Fruit fly (Drosophila melanogaster) whole organism, embryonic: Measurements from ENCODE around the gene Mrp5.

ENCODE experiments used
- ATbp ChIP-seq: fragments of 200-800 bp; sonication (Bioruptor generic); optimal IDR thresholded peaks from 2 replicates; lab custom pipeline; 2017; ENCODE audit warnings: missing biosample characterization, mild to moderate bottlenecking, missing genetic modification characterization, missing genetic modification reagents
- CG1024 ChIP-seq: fragments of 200-800 bp; sonication (Bioruptor generic); IDR thresholded peaks from 2 replicates; pipeline ENCODE4 v1.3.6; 2022; ENCODE audit warnings: missing biosample characterization, missing genetic modification characterization
- CG10959 ChIP-seq: fragments of 200-800 bp; sonication (Bioruptor generic); IDR thresholded peaks from 2 replicates; pipeline ENCODE4 v1.3.6; 2022; ENCODE audit warnings: missing biosample characterization, missing genetic modification characterization
- CG11085 ChIP-seq: fragments of 200-800 bp; sonication (Bioruptor generic); IDR thresholded peaks from 2 replicates; pipeline ENCODE4 v1.3.6; 2022; ENCODE audit warnings: missing biosample characterization, missing genetic modification characterization
- CG11456 ChIP-seq: fragments of 200-800 bp; sonication (Bioruptor generic); IDR thresholded peaks from 3 replicates; pipeline ENCODE4 v1.3.6; 2022; ENCODE audit warnings: missing biosample characterization, missing genetic modification characterization
- CG13296 ChIP-seq: fragments of 200-800 bp; sonication (Bioruptor generic); optimal IDR thresholded peaks from 3 replicates; lab custom pipeline; 2018; ENCODE audit warnings: missing biosample characterization, mild to moderate bottlenecking, missing genetic modification characterization
- CG13424 ChIP-seq: fragments of 200-800 bp; sonication (Bioruptor generic); optimal IDR thresholded peaks from 2 replicates; lab custom pipeline; 2019; ENCODE audit warnings: missing biosample characterization, mild to moderate bottlenecking, missing genetic modification characterization, moderate library complexity
- CG14710 ChIP-seq: fragments of 200-800 bp; sonication (Bioruptor generic); optimal IDR thresholded peaks from 3 replicates; lab custom pipeline; 2019; ENCODE audit warnings: missing biosample characterization, mild to moderate bottlenecking, missing genetic modification characterization, moderate library complexity
- CG16779 ChIP-seq: fragments of 200-800 bp; sonication (Bioruptor generic); IDR thresholded peaks from 2 replicates; pipeline ENCODE4 v1.3.6; 2022; ENCODE audit warnings: missing biosample characterization, missing genetic modification characterization
- CG34422 ChIP-seq: fragments of 200-800 bp; sonication (Bioruptor generic); IDR thresholded peaks from 3 replicates; pipeline ENCODE4 v1.3.6; 2022; ENCODE audit warnings: missing biosample characterization, missing genetic modification characterization
- CG4707 ChIP-seq: fragments of 200-800 bp; sonication (Bioruptor generic); optimal IDR thresholded peaks from 2 replicates; lab custom pipeline; 2018; ENCODE audit warnings: missing biosample characterization, mild to moderate bottlenecking, missing genetic modification characterization, moderate library complexity
- CG4854 ChIP-seq: fragments of 200-800 bp; sonication (Bioruptor generic); optimal IDR thresholded peaks from 2 replicates; lab custom pipeline; 2016; ENCODE audit warnings: missing biosample characterization, missing genetic modification characterization, inconsistent platforms
- CG6272 ChIP-seq: fragments of 200-800 bp; sonication (Bioruptor generic); IDR thresholded peaks from 2 replicates; pipeline ENCODE4 v1.3.6; 2022; ENCODE audit warnings: missing biosample characterization, missing genetic modification characterization
- CG7271 ChIP-seq: fragments of 200-800 bp; sonication (Bioruptor generic); optimal IDR thresholded peaks from 2 replicates; lab custom pipeline; 2018; ENCODE audit warnings: missing biosample characterization, mild to moderate bottlenecking, missing genetic modification characterization, moderate library complexity
- CG7963 ChIP-seq: fragments of 200-800 bp; sonication (Bioruptor generic); IDR thresholded peaks from 3 replicates; pipeline ENCODE4 v1.3.6; 2022; ENCODE audit warnings: missing biosample characterization, missing genetic modification characterization; ENCODE audit not compliant: partially characterized antibody
- CG8089 ChIP-seq: fragments of 200-800 bp; sonication (Bioruptor generic); optimal IDR thresholded peaks from 3 replicates; lab custom pipeline; 2016; ENCODE audit warnings: missing biosample characterization, missing genetic modification characterization
- CG8290 ChIP-seq, 3 experiments: fragments of 200-800 bp; sonication (Bioruptor generic); optimal IDR thresholded peaks; 2 replicates each; lab custom pipeline; 2016 to 2019; ENCODE audit warnings: missing biosample characterization in 3 of 3, missing genetic modification characterization in 3 of 3, mild to moderate bottlenecking in 2 of 3, moderate library complexity in 1 of 3
- CG8478 ChIP-seq: fragments of >200 bp; optimal IDR thresholded peaks from 2 replicates; lab custom pipeline; 2018
- CG8765 ChIP-seq: fragments of 200-800 bp; sonication (Bioruptor generic); IDR thresholded peaks from 2 replicates; pipeline ENCODE4 v1.3.6; 2022; ENCODE audit warnings: missing biosample characterization, missing genetic modification characterization
- CG9609 ChIP-seq: fragments of 200-800 bp; sonication (Bioruptor generic); optimal IDR thresholded peaks from 3 replicates; lab custom pipeline; 2016; ENCODE audit warnings: missing biosample characterization, missing genetic modification characterization
- CG9817 ChIP-seq: fragments of 200-800 bp; sonication (Bioruptor generic); optimal IDR thresholded peaks from 2 replicates; lab custom pipeline; 2018; ENCODE audit warnings: missing biosample characterization, mild to moderate bottlenecking, missing genetic modification characterization, moderate library complexity
- Camta ChIP-seq: fragments of 200-800 bp; sonication (Bioruptor generic); optimal IDR thresholded peaks from 2 replicates; lab custom pipeline; 2016; ENCODE audit warnings: missing biosample characterization, missing genetic modification characterization
- Dip3 ChIP-seq: fragments of 200-800 bp; sonication (Bioruptor generic); optimal IDR thresholded peaks from 3 replicates; lab custom pipeline; 2016; ENCODE audit warnings: missing biosample characterization, missing genetic modification characterization
- Elba2 ChIP-seq: fragments of 200-800 bp; sonication (Bioruptor generic); optimal IDR thresholded peaks from 3 replicates; lab custom pipeline; 2016; ENCODE audit warnings: missing biosample characterization, missing genetic modification characterization
- Fer2 ChIP-seq: fragments of 200-800 bp; sonication (Bioruptor generic); optimal IDR thresholded peaks from 2 replicates; lab custom pipeline; 2018; ENCODE audit warnings: missing biosample characterization, mild to moderate bottlenecking, missing genetic modification characterization, moderate library complexity
- HLH3B ChIP-seq: fragments of 200-800 bp; sonication (Bioruptor generic); IDR thresholded peaks from 2 replicates; pipeline ENCODE4 v1.3.6; 2022; ENCODE audit warnings: missing biosample characterization, missing genetic modification characterization
- Lhr ChIP-seq: fragments of 200-800 bp; sonication (Bioruptor generic); optimal IDR thresholded peaks from 3 replicates; lab custom pipeline; 2017; ENCODE audit warnings: mild to moderate bottlenecking, missing biosample characterization, missing genetic modification reagents, missing genetic modification characterization
- Lim3 ChIP-seq: fragments of 200-800 bp; sonication (Bioruptor generic); IDR thresholded peaks from 2 replicates; pipeline ENCODE4 v1.3.6; 2022; ENCODE audit warnings: missing biosample characterization, missing genetic modification characterization
- TFAM ChIP-seq: fragments of 200-800 bp; sonication (Bioruptor generic); optimal IDR thresholded peaks from 2 replicates; lab custom pipeline; 2017; ENCODE audit warnings: missing biosample characterization, missing genetic modification characterization, inconsistent platforms
- Xrp1 ChIP-seq: fragments of 200-800 bp; sonication (Bioruptor generic); IDR thresholded peaks from 2 replicates; pipeline ENCODE4 v1.3.6; 2022; ENCODE audit warnings: missing biosample characterization, missing genetic modification characterization
- ap ChIP-seq: fragments of 200-800 bp; sonication (Bioruptor generic); IDR thresholded peaks from 2 replicates; pipeline ENCODE4 v1.3.6; 2022; ENCODE audit warnings: missing biosample characterization, missing genetic modification characterization
- ash1 ChIP-seq: fragments of 200-800 bp; sonication (Bioruptor generic); optimal IDR thresholded peaks from 2 replicates; lab custom pipeline; 2018; ENCODE audit warnings: missing biosample characterization, mild to moderate bottlenecking, missing genetic modification characterization
- ato ChIP-seq: fragments of 200-800 bp; sonication (Bioruptor generic); IDR thresholded peaks from 2 replicates; pipeline ENCODE4 v1.3.6; 2022; ENCODE audit warnings: missing biosample characterization, missing genetic modification characterization; ENCODE audit not compliant: partially characterized antibody
- cato ChIP-seq: fragments of 200-800 bp; sonication (Bioruptor generic); optimal IDR thresholded peaks from 2 replicates; lab custom pipeline; 2016; ENCODE audit warnings: missing biosample characterization, missing genetic modification characterization, borderline replicate concordance
- chm ChIP-seq: fragments of 200-800 bp; sonication (Bioruptor generic); IDR thresholded peaks from 2 replicates; pipeline ENCODE4 v1.3.6; 2022; ENCODE audit warnings: missing biosample characterization, missing genetic modification characterization
- ems ChIP-seq: fragments of 200-800 bp; sonication (Bioruptor generic); optimal IDR thresholded peaks from 3 replicates; lab custom pipeline; 2016; ENCODE audit warnings: missing biosample characterization, missing genetic modification characterization
- fd64A ChIP-seq: fragments of 200-800 bp; sonication (Bioruptor generic); optimal IDR thresholded peaks from 3 replicates; lab custom pipeline; 2018; ENCODE audit warnings: missing biosample characterization, mild to moderate bottlenecking, missing genetic modification characterization
- fu2 ChIP-seq: fragments of 200-800 bp; sonication (Bioruptor generic); optimal IDR thresholded peaks from 2 replicates; lab custom pipeline; 2016; ENCODE audit warnings: missing biosample characterization, missing genetic modification characterization
- hb ChIP-seq: fragments of 200-800 bp; sonication (Bioruptor generic); IDR thresholded peaks from 3 replicates; pipeline ENCODE4 v1.3.6; 2022; ENCODE audit warnings: missing biosample characterization, missing genetic modification characterization; ENCODE audit not compliant: partially characterized antibody
- jumu ChIP-seq: fragments of 200-800 bp; sonication (Bioruptor generic); optimal IDR thresholded peaks from 3 replicates; lab custom pipeline; 2016; ENCODE audit warnings: missing biosample characterization, missing genetic modification characterization
- ken ChIP-seq: fragments of 200-800 bp; sonication (Bioruptor generic); IDR thresholded peaks from 3 replicates; pipeline ENCODE4 v1.3.6; 2022; ENCODE audit warnings: missing biosample characterization, missing genetic modification characterization
- nom ChIP-seq: fragments of 200-800 bp; sonication (Bioruptor generic); optimal IDR thresholded peaks from 2 replicates; lab custom pipeline; 2017; ENCODE audit warnings: missing biosample characterization, missing genetic modification characterization, mild to moderate bottlenecking, moderate library complexity, missing genetic modification reagents
- onecut ChIP-seq: fragments of 200-800 bp; sonication (Bioruptor generic); IDR thresholded peaks from 2 replicates; pipeline ENCODE4 v1.3.6; 2022; ENCODE audit warnings: missing biosample characterization, missing genetic modification characterization
- pnt ChIP-seq: fragments of 200-800 bp; sonication (Bioruptor generic); optimal IDR thresholded peaks from 3 replicates; lab custom pipeline; 2016; ENCODE audit warnings: missing biosample characterization, missing genetic modification characterization
- scrt ChIP-seq: fragments of 200-800 bp; sonication (Bioruptor generic); optimal IDR thresholded peaks from 2 replicates; lab custom pipeline; 2018; ENCODE audit warnings: missing biosample characterization, mild to moderate bottlenecking, missing genetic modification characterization, moderate library complexity
- sisA ChIP-seq: fragments of 200-800 bp; sonication (Bioruptor generic); IDR thresholded peaks from 2 replicates; pipeline ENCODE4 v1.3.6; 2022; ENCODE audit warnings: missing biosample characterization, missing genetic modification characterization
- so ChIP-seq: fragments of 200-800 bp; sonication (Bioruptor generic); IDR thresholded peaks from 3 replicates; pipeline ENCODE4 v1.3.6; 2022; ENCODE audit warnings: missing biosample characterization, missing genetic modification characterization
- ssp ChIP-seq: fragments of 200-800 bp; sonication (Bioruptor generic); IDR thresholded peaks from 2 replicates; pipeline ENCODE4 v1.3.6; 2022; ENCODE audit warnings: missing biosample characterization, missing genetic modification characterization
- sug ChIP-seq: fragments of 200-800 bp; optimal IDR thresholded peaks from 2 replicates; lab custom pipeline; 2019; ENCODE audit warnings: missing biosample characterization, mild to moderate bottlenecking, missing genetic modification characterization, moderate library complexity
- tna ChIP-seq: fragments of 200-800 bp; sonication (Bioruptor generic); IDR thresholded peaks from 2 replicates; pipeline ENCODE4 v1.3.6; 2022; ENCODE audit warnings: missing biosample characterization, missing genetic modification characterization; ENCODE audit not compliant: partially characterized antibody
- tx ChIP-seq: fragments of 200-800 bp; sonication (Bioruptor generic); optimal IDR thresholded peaks from 2 replicates; lab custom pipeline; 2016; ENCODE audit warnings: missing biosample characterization, missing genetic modification characterization

Gene Mrp5

dm6 chr3R:19880431-19880939 is 5.0 kb upstream of the Mrp5 start (continued):
- TF ChIP-seq Lim3 (GFP tag; lab: Robert Waterston, UW), result no peak
- TF ChIP-seq CG8290 (GFP tag; optimal IDR thresholded peaks at IDR 0.05; lab: Kevin White, UChicago), result no peak
- TF ChIP-seq CG8290 (tag; optimal IDR thresholded peaks at IDR 0.05; lab: Kevin White, UChicago), result no peak
- TF ChIP-seq ato (GFP tag; lab: Robert Waterston, UW), result no peak; the same call in 1 of the 2 replicates
- TF ChIP-seq CG8478 (lab: Kevin White, UChicago), result no peak
- peak; percentile 1 for TF ChIP-seq Fer2 (tag; lab: Kevin White, UChicago)
- TF ChIP-seq ap (GFP tag; lab: Robert Waterston, UW), result no peak
- 0 out of 3 replicates have a peak, but pooled peaks have one; percentile 37 for TF ChIP-seq so (GFP tag; lab: Robert Waterston, UW)
- TF ChIP-seq ATbp, result peak; percentile 54
- TF ChIP-seq CG13424 (tag; lab: Kevin White, UChicago), result peak; percentile 66
- TF ChIP-seq tx (GFP tag; lab: Kevin White, UChicago), result peak; percentile 11
- TF ChIP-seq ken (GFP tag; lab: Robert Waterston, UW), result no peak
- TF ChIP-seq CG14710 (tag; lab: Kevin White, UChicago), result peak; percentile 28
- TF ChIP-seq chm (GFP tag; lab: Robert Waterston, UW), result no peak; the same call in 1 of the 2 replicates
- TF ChIP-seq CG16779 (GFP tag; lab: Robert Waterston, UW), result no peak
- TF ChIP-seq Dip3, result peak; percentile 31
- peak; percentile 47 for TF ChIP-seq CG9817
- peak; percentile 35 for TF ChIP-seq fu2 (GFP tag; lab: Kevin White, UChicago)
- TF ChIP-seq scrt (GFP tag; lab: Kevin White, UChicago), result peak; percentile 58
- no peak for TF ChIP-seq ems
- TF ChIP-seq CG8089, result no peak
- TF ChIP-seq Lhr (GFP tag; lab: Kevin White, UChicago), result no peak
- TF ChIP-seq CG4854 (GFP tag; lab: Kevin White, UChicago), result peak; percentile 22
- TF ChIP-seq onecut, result no peak; the same call in 1 of the 2 replicates
- no peak for TF ChIP-seq CG7271 (tag; lab: Kevin White, UChicago)
- no peak for TF ChIP-seq TFAM (GFP tag; lab: Kevin White, UChicago)
- peak; percentile 53 for TF ChIP-seq fd64A (GFP tag; lab: Kevin White, UChicago)
- peak; percentile 35; the same call in 1 of the 2 replicates for TF ChIP-seq Xrp1
- peak; percentile 77 for TF ChIP-seq sug
- peak; percentile 51 for TF ChIP-seq CG4707 (GFP tag; lab: Kevin White, UChicago)
- TF ChIP-seq CG6272 (GFP tag; lab: Robert Waterston, UW), result no peak
- no peak for TF ChIP-seq CG1024 (GFP tag; lab: Robert Waterston, UW)
- 0 out of 2 replicates have a peak, but pooled peaks have one; percentile 10 for TF ChIP-seq ssp (GFP tag; lab: Robert Waterston, UW)
- TF ChIP-seq ash1 (GFP tag; lab: Kevin White, UChicago), result no peak
- no peak for TF ChIP-seq CG7963 (GFP tag; lab: Robert Waterston, UW)
- peak; percentile 25 for TF ChIP-seq jumu (GFP tag; lab: Kevin White, UChicago)
- TF ChIP-seq nom (GFP tag; lab: Kevin White, UChicago), result no peak
- TF ChIP-seq CG11456 (GFP tag; lab: Robert Waterston, UW), result no peak
- no peak for TF ChIP-seq Elba2 (GFP tag; lab: Kevin White, UChicago)
- TF ChIP-seq CG10959 (GFP tag; lab: Robert Waterston, UW), result no peak
- TF ChIP-seq hb (GFP tag; lab: Robert Waterston, UW), result no peak
- no peak for TF ChIP-seq sisA (GFP tag; lab: Robert Waterston, UW)
- TF ChIP-seq CG9609, result peak; percentile 20
- TF ChIP-seq tna, result no peak
- no peak for TF ChIP-seq cato (GFP tag; lab: Kevin White, UChicago)
- peak; percentile 1 for TF ChIP-seq pnt (GFP tag; lab: Kevin White, UChicago)
- TF ChIP-seq Camta (GFP tag; lab: Kevin White, UChicago), result peak; percentile 37
- TF ChIP-seq CG8765 (GFP tag; lab: Robert Waterston, UW), result no peak
- no peak for TF ChIP-seq HLH3B
- peak; percentile 30; the same call in 1 of the 3 replicates for TF ChIP-seq CG34422 (GFP tag; lab: Robert Waterston, UW)
- TF ChIP-seq CG11085 (GFP tag; lab: Robert Waterston, UW), result no peak
- peak; percentile 86 for TF ChIP-seq CG13296 (GFP tag; lab: Kevin White, UChicago)
